Fruit fly (Drosophila melanogaster): ENCODE results near the gene Meltrin.

Gene Meltrin

dm6 chr3R:14670840-14671239 is 26.3 kb downstream of the Meltrin start (continued):
- no peak for TF ChIP-seq Ets97D (GFP tag; optimal IDR thresholded peaks at IDR 0.05)
- TF ChIP-seq ssp (GFP tag; IDR thresholded peaks at IDR 0.05) = no peak
- TF ChIP-seq CG4282 (GFP tag; optimal IDR thresholded peaks at IDR 0.05) = no peak
- no peak for TF ChIP-seq lab (GFP tag; optimal IDR thresholded peaks at IDR 0.05)
- TF ChIP-seq Six4 (GFP tag; optimal IDR thresholded peaks at IDR 0.05) = no peak
- TF ChIP-seq CG18262 (tag; optimal IDR thresholded peaks at IDR 0.05) = peak; percentile 76
- no peak for TF ChIP-seq pnt (GFP tag; optimal IDR thresholded peaks at IDR 0.05)
- TF ChIP-seq CoRest (tag; optimal IDR thresholded peaks at IDR 0.05) = peak; percentile 29
- TF ChIP-seq CG12942 (GFP tag; optimal IDR thresholded peaks at IDR 0.05) = no peak
- no peak for TF ChIP-seq Lpt (GFP tag; optimal IDR thresholded peaks at IDR 0.05)
- TF ChIP-seq emc (GFP tag; optimal IDR thresholded peaks at IDR 0.05) = no peak
- no peak for TF ChIP-seq CG42726 (GFP tag; IDR thresholded peaks at IDR 0.05; ENCODE audit: partially characterized antibody)
- TF ChIP-seq CG6791 (GFP tag; IDR thresholded peaks at IDR 0.05; ENCODE audit: partially characterized antibody) = no peak
- TF ChIP-seq shn (GFP tag; optimal IDR thresholded peaks at IDR 0.05) = no peak
- TF ChIP-seq chm (GFP tag; IDR thresholded peaks at IDR 0.05) = no peak
- no peak for TF ChIP-seq CG31388 (GFP tag; optimal IDR thresholded peaks at IDR 0.05)
- TF ChIP-seq CG1603 (tag; optimal IDR thresholded peaks at IDR 0.05) = peak; percentile 78
- TF ChIP-seq caup (GFP tag; optimal IDR thresholded peaks at IDR 0.05; ENCODE audit: severe bottlenecking) = no peak
- peak; percentile 68 for TF ChIP-seq HLHmδ (GFP tag; optimal IDR thresholded peaks at IDR 0.05)
- no peak for TF ChIP-seq CG4854 (GFP tag; optimal IDR thresholded peaks at IDR 0.05)
- no peak for TF ChIP-seq Taf1 (GFP tag; IDR thresholded peaks at IDR 0.05)
- TF ChIP-seq CG11456 (GFP tag; IDR thresholded peaks at IDR 0.05) = no peak
- TF ChIP-seq CG43689 (GFP tag; IDR thresholded peaks at IDR 0.05) = no peak
- no peak for TF ChIP-seq CG3065 (GFP tag; optimal IDR thresholded peaks at IDR 0.05)
- TF ChIP-seq nerfin-1 (tag; optimal IDR thresholded peaks at IDR 0.05) = peak; percentile 66
- peak; percentile 64 for TF ChIP-seq grn (GFP tag; optimal IDR thresholded peaks at IDR 0.05)
- peak; percentile 73 for TF ChIP-seq kni (GFP tag; optimal IDR thresholded peaks at IDR 0.05)
- no peak for TF ChIP-seq Hey (tag; optimal IDR thresholded peaks at IDR 0.05)
- no peak for TF ChIP-seq CG16863 (GFP tag; optimal IDR thresholded peaks at IDR 0.05)
- no peak for TF ChIP-seq mam (GFP tag; optimal IDR thresholded peaks at IDR 0.05)
- peak; percentile 38 for TF ChIP-seq CG2116 (GFP tag; optimal IDR thresholded peaks at IDR 0.05)
- TF ChIP-seq Rfx (GFP tag; IDR thresholded peaks at IDR 0.05) = no peak
- peak; percentile 82 for TF ChIP-seq Asciz (GFP tag; optimal IDR thresholded peaks at IDR 0.05)
- no peak for TF ChIP-seq Camta (GFP tag; optimal IDR thresholded peaks at IDR 0.05)
- no peak for TF ChIP-seq CG12769 (tag; optimal IDR thresholded peaks at IDR 0.05)
- TF ChIP-seq CG33557 (GFP tag; optimal IDR thresholded peaks at IDR 0.05) = peak; percentile 96
- peak; percentile 77 for TF ChIP-seq CG8924 (tag; optimal IDR thresholded peaks at IDR 0.05)
- TF ChIP-seq CG3726 (GFP tag; IDR thresholded peaks at IDR 0.05) = no peak
- TF ChIP-seq ham (GFP tag; IDR thresholded peaks at IDR 0.05) = no peak
- peak; percentile 3 for TF ChIP-seq CG10274 (GFP tag; optimal IDR thresholded peaks at IDR 0.05)
- TF ChIP-seq fru (optimal IDR thresholded peaks at IDR 0.05) = no peak
- TF ChIP-seq HLH4C (GFP tag; IDR thresholded peaks at IDR 0.05; ENCODE audit: partially characterized antibody) = no peak
- TF ChIP-seq CG4404 (GFP tag; IDR thresholded peaks at IDR 0.05) = no peak
- TF ChIP-seq ci (GFP tag; IDR thresholded peaks at IDR 0.05) = 0 out of 3 replicates have a peak, but pooled peaks have one; percentile 55
- no peak for TF ChIP-seq Dad (GFP tag; optimal IDR thresholded peaks at IDR 0.05)
- no peak for TF ChIP-seq dm (GFP tag; optimal IDR thresholded peaks at IDR 0.05)
- no peak for TF ChIP-seq CG4617 (GFP tag; optimal IDR thresholded peaks at IDR 0.05; ENCODE audit: borderline replicate concordance)
- no peak for TF ChIP-seq Meics (GFP tag; optimal IDR thresholded peaks at IDR 0.05)
- no peak for TF ChIP-seq NFAT (GFP tag; IDR thresholded peaks at IDR 0.05)
- TF ChIP-seq CG13894 (tag; optimal IDR thresholded peaks at IDR 0.05) = no peak
- TF ChIP-seq al (GFP tag; IDR thresholded peaks at IDR 0.05) = no peak
- TF ChIP-seq CG7987 (GFP tag; optimal IDR thresholded peaks at IDR 0.05) = peak; percentile 72

Data from whole organism, embryonic.